Worm (Caenorhabditis elegans): ENCODE measurements around the gene ctl-2.

The ctl-2 gene

ce11 chrII:14349356-14349923 lies 47.6 kb upstream of the ctl-2 start, which contains the start of the genes Y54G11A.17, lin-7 and elof-1 (continued):
- TF ChIP-seq unc-86 (tag; optimal IDR thresholded peaks at IDR 0.05) (peak; percentile 77), lin-35 (GFP tag; optimal IDR thresholded peaks at IDR 0.05) (peak; percentile 92 to 95), dpl-1 (GFP tag; optimal IDR thresholded peaks at IDR 0.05) (peak; percentile 90 to 92 (median 90)), nhr-20 (tag; optimal IDR thresholded peaks at IDR 0.05) (peak; percentile 81), aly-2 (tag; optimal IDR thresholded peaks at IDR 0.05) (peak; percentile 32), swsn-7 (tag; optimal IDR thresholded peaks at IDR 0.05) (peak; percentile 79), vab-15 (tag; optimal IDR thresholded peaks at IDR 0.05) (peak; percentile 96), mef-2 (tag; optimal IDR thresholded peaks at IDR 0.05) (peak; percentile 42), unc-30 (tag; optimal IDR thresholded peaks at IDR 0.05) (no peak), nhr-11 (tag; optimal IDR thresholded peaks at IDR 0.05) (no peak), fkh-4 (tag; optimal IDR thresholded peaks at IDR 0.05; ENCODE audit: borderline replicate concordance) (no peak), nhr-84 (tag; optimal IDR thresholded peaks at IDR 0.05) (no peak), lsy-2 (tag; optimal IDR thresholded peaks at IDR 0.05) (peak; percentile 99 to 100), alr-1 (tag; optimal IDR thresholded peaks at IDR 0.05; ENCODE audit: borderline replicate concordance) (no peak), skn-1 (tag; optimal IDR thresholded peaks at IDR 0.05) (peak; percentile 93), hlh-4 (tag; optimal IDR thresholded peaks at IDR 0.05) (no peak), hlh-17 (GFP tag; optimal IDR thresholded peaks at IDR 0.05; ENCODE audit: borderline replicate concordance) (no peak), sup-37 (GFP tag; optimal IDR thresholded peaks at IDR 0.05) (no peak), ceh-88 (GFP tag; IDR thresholded peaks at IDR 0.05) (peak; percentile 62), blmp-1 (tag; optimal IDR thresholded peaks at IDR 0.05) (peak; percentile 73), ceh-8 (GFP tag; optimal IDR thresholded peaks at IDR 0.05) (peak; percentile 25), lin-13 (GFP tag; optimal IDR thresholded peaks at IDR 0.05) (peak; percentile 86), zag-1 (tag; optimal IDR thresholded peaks at IDR 0.05) (no peak), ceh-90 (tag; optimal IDR thresholded peaks at IDR 0.05) (peak; percentile 18), nhr-85 (tag) (peak; percentile 86), nhr-47 (tag; optimal IDR thresholded peaks at IDR 0.05) (peak; percentile 89), mdl-1 (tag; optimal IDR thresholded peaks at IDR 0.05) (peak in 1 of 2 experiments; percentile 88), tbx-2 (tag; optimal IDR thresholded peaks at IDR 0.05) (peak; percentile 83), efl-3 (GFP tag; optimal IDR thresholded peaks at IDR 0.05) (no peak), pqm-1 (tag; optimal IDR thresholded peaks at IDR 0.05) (peak; percentile 14), sptf-1 (tag; optimal IDR thresholded peaks at IDR 0.05) (no peak), xbp-1 (tag; optimal IDR thresholded peaks at IDR 0.05) (peak; percentile 85), ceh-82 (tag; optimal IDR thresholded peaks at IDR 0.05) (peak; percentile 82 to 96 (median 86)), nhr-77 (tag; optimal IDR thresholded peaks at IDR 0.05) (peak; percentile 97), nhr-90 (tag; optimal IDR thresholded peaks at IDR 0.05; ENCODE audit: poor library complexity) (peak; percentile 73), lir-3 (tag; optimal IDR thresholded peaks at IDR 0.05; ENCODE audit: poor library complexity) (peak; percentile 75), lin-14 (GFP tag; optimal IDR thresholded peaks at IDR 0.05) (peak; percentile 89), isw-1 (GFP tag; IDR thresholded peaks at IDR 0.05) (peak; percentile 84), unc-98 (GFP tag; IDR thresholded peaks at IDR 0.05) (no peak), zip-4 (GFP tag; optimal IDR thresholded peaks at IDR 0.05) (peak; percentile 61), jun-1 (tag; optimal IDR thresholded peaks at IDR 0.05) (peak; percentile 78), fkh-8 (tag; optimal IDR thresholded peaks at IDR 0.05) (peak; percentile 92), elt-2 (tag; optimal IDR thresholded peaks at IDR 0.05) (no peak), snpc-4 (tag; optimal IDR thresholded peaks at IDR 0.05) (peak; percentile 88), ets-5 (GFP tag; IDR thresholded peaks at IDR 0.05) (no peak), nhr-12 (tag; optimal IDR thresholded peaks at IDR 0.05) (no peak), irx-1 (tag; optimal IDR thresholded peaks at IDR 0.05) (peak; percentile 70), ztf-4 (tag; optimal IDR thresholded peaks at IDR 0.05) (peak; percentile 44), lin-15B (tag; optimal IDR thresholded peaks at IDR 0.05) (peak; percentile 86), egl-27 (tag; optimal IDR thresholded peaks at IDR 0.05) (no peak), dsc-1 (tag; optimal IDR thresholded peaks at IDR 0.05) (peak; percentile 68), C16A3.4 (tag; optimal IDR thresholded peaks at IDR 0.05) (peak; percentile 96)

All from whole organism, L1 larva.